Fruit fly (Drosophila melanogaster): ENCODE measurements around the gene CG17350.
A peak's percentile ranks its signal among the peaks of the same experiment; 100 is the strongest.

The CG17350 gene

dm6 chr2L:19425105-19425504, 44.4 kb downstream of the CG17350 start:
- TF ChIP-seq CG9139 (GFP tag; optimal IDR thresholded peaks at IDR 0.05) (peak; percentile 1), vri (GFP tag; optimal IDR thresholded peaks at IDR 0.05) (peak; percentile 44), fd59A (GFP tag; optimal IDR thresholded peaks at IDR 0.05) (no peak), ss (GFP tag; optimal IDR thresholded peaks at IDR 0.05) (peak in 1 of 2 experiments; percentile 7), CG15336 (GFP tag; IDR thresholded peaks at IDR 0.05) (no peak), svp (GFP tag) (peak; percentile 80), CG6163 (GFP tag; IDR thresholded peaks at IDR 0.05) (0 out of 3 replicates have a peak, but pooled peaks have one; percentile 36)

- no peak for TF ChIP-seq ss (GFP tag; optimal IDR thresholded peaks at IDR 0.05)
- peak; percentile 57; the same call in 2 of the 3 replicates for TF ChIP-seq CG8119 (GFP tag; IDR thresholded peaks at IDR 0.05)
- TF ChIP-seq esn (GFP tag; optimal IDR thresholded peaks at IDR 0.05), result peak; percentile 73
- peak; percentile 53 for TF ChIP-seq cyc (GFP tag; optimal IDR thresholded peaks at IDR 0.05)
- TF ChIP-seq Eip78C (GFP tag), result peak; percentile 86
- peak; percentile 62 for TF ChIP-seq vri (GFP tag; optimal IDR thresholded peaks at IDR 0.05)
- no peak for TF ChIP-seq dsx (GFP tag; optimal IDR thresholded peaks at IDR 0.05; ENCODE audit: poor library complexity, severe bottlenecking)
- TF ChIP-seq CG6854 (GFP tag; optimal IDR thresholded peaks at IDR 0.05), result no peak
- TF ChIP-seq fkh (GFP tag; optimal IDR thresholded peaks at IDR 0.05), result no peak
- peak; percentile 66 for TF ChIP-seq net (GFP tag; optimal IDR thresholded peaks at IDR 0.05)
- peak; percentile 53 for TF ChIP-seq Ets96B (tag; optimal IDR thresholded peaks at IDR 0.05)
- TF ChIP-seq Eip75B (GFP tag; optimal IDR thresholded peaks at IDR 0.05), result peak; percentile 20
- peak; percentile 50 for TF ChIP-seq CG10669 (GFP tag; optimal IDR thresholded peaks at IDR 0.05)
- peak; percentile 46 for TF ChIP-seq CG8632 (GFP tag; optimal IDR thresholded peaks at IDR 0.05)
- TF ChIP-seq Met (GFP tag; optimal IDR thresholded peaks at IDR 0.05), result peak; percentile 67
- TF ChIP-seq Sox15 (GFP tag; optimal IDR thresholded peaks at IDR 0.05), result peak; percentile 4
- no peak for TF ChIP-seq CG9139 (GFP tag; optimal IDR thresholded peaks at IDR 0.05)
- no peak for TF ChIP-seq fd85E (GFP tag; optimal IDR thresholded peaks at IDR 0.05)
- TF ChIP-seq CG15336 (GFP tag; IDR thresholded peaks at IDR 0.05), result peak; percentile 57
- TF ChIP-seq CG1621 (tag; optimal IDR thresholded peaks at IDR 0.05), result peak; percentile 41
- no peak for TF ChIP-seq Lpt (GFP tag; optimal IDR thresholded peaks at IDR 0.05)
- peak; percentile 57 for TF ChIP-seq CG31627 (GFP tag; optimal IDR thresholded peaks at IDR 0.05)
- peak; percentile 26 for TF ChIP-seq CG6792 (GFP tag; optimal IDR thresholded peaks at IDR 0.05)
- peak; percentile 65 for TF ChIP-seq acj6 (GFP tag; optimal IDR thresholded peaks at IDR 0.05)
- no peak for TF ChIP-seq Eip93F (GFP tag; optimal IDR thresholded peaks at IDR 0.05)
- TF ChIP-seq OdsH (GFP tag; optimal IDR thresholded peaks at IDR 0.05), result peak; percentile 66
- TF ChIP-seq Sox14 (GFP tag; optimal IDR thresholded peaks at IDR 0.05), result peak; percentile 31
- TF ChIP-seq CG16779 (tag; optimal IDR thresholded peaks at IDR 0.05), result no peak
- peak; percentile 35 for TF ChIP-seq Sox102F (GFP tag; optimal IDR thresholded peaks at IDR 0.05)
- TF ChIP-seq CG6276 (GFP tag; optimal IDR thresholded peaks at IDR 0.05), result peak; percentile 6
- TF ChIP-seq Hr38 (GFP tag; optimal IDR thresholded peaks at IDR 0.05), result no peak
- no peak for TF ChIP-seq CG7368 (GFP tag; optimal IDR thresholded peaks at IDR 0.05)
- TF ChIP-seq Hr39 (GFP tag; optimal IDR thresholded peaks at IDR 0.05), result peak; percentile 68
- TF ChIP-seq fd59A (GFP tag; optimal IDR thresholded peaks at IDR 0.05), result peak; percentile 0
- TF ChIP-seq lz (GFP tag; optimal IDR thresholded peaks at IDR 0.05), result peak; percentile 50
- no peak for TF ChIP-seq Blimp-1 (GFP tag; optimal IDR thresholded peaks at IDR 0.05)
- TF ChIP-seq CG3919 (GFP tag; optimal IDR thresholded peaks at IDR 0.05), result peak; percentile 56
- peak; percentile 22 for TF ChIP-seq CG8319 (GFP tag; optimal IDR thresholded peaks at IDR 0.05)
- TF ChIP-seq Ets21C (GFP tag; optimal IDR thresholded peaks at IDR 0.05), result peak; percentile 47
- TF ChIP-seq salr (GFP tag; optimal IDR thresholded peaks at IDR 0.05), result peak in 1 of 2 experiments; percentile 11
- TF ChIP-seq CG4318 (GFP tag; optimal IDR thresholded peaks at IDR 0.05), result no peak
- no peak for TF ChIP-seq spab (GFP tag; optimal IDR thresholded peaks at IDR 0.05)
- TF ChIP-seq pdm3 (GFP tag; optimal IDR thresholded peaks at IDR 0.05), result peak; percentile 46
- peak; percentile 54 for TF ChIP-seq Hr4 (GFP tag; optimal IDR thresholded peaks at IDR 0.05)
- TF ChIP-seq Gug (GFP tag; IDR thresholded peaks at IDR 0.05), result no peak
- peak; percentile 16 for TF ChIP-seq CG10631 (GFP tag; optimal IDR thresholded peaks at IDR 0.05)
- TF ChIP-seq dac (GFP tag; optimal IDR thresholded peaks at IDR 0.05), result no peak
These were observed 45.1 kb downstream of the CG17350 start for dm6 chr2L:19425765-19426329.

All from whole organism, prepupa.